Fruit fly (Drosophila melanogaster) S2 (cell line): Measurements from ENCODE around the gene teq.

Experiments used
- CG8478 ChIP-seq: fragments of >200 bp; optimal IDR thresholded peaks from 2 replicates; lab custom pipeline; 2018
- CTCF ChIP-seq, 2 experiments: fragments of >200 bp; optimal IDR thresholded peaks; 2 replicates each; lab custom pipeline; 2018

DNA sequence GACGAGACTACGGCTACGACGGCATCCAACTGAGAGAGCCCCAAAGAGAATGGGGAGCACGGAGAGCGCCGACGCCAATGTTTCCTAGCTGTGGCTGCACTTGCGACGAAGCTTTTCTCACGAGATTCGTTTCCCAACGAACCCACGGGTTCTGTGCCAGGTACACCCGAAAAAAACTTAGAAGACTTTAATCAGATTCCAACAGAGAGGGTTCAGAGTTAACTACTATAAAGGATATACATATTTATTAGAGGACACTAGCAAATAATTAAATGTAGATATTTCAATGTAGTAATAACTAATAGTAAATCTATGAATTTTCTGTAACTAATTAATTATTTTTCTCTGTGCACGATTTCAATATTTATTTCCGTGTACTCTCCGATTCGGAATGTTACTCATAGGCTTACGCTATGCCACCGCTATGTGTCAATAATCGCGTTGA is 8.4 kb upstream of the teq start, which contains the start of gene Argk1:
- TF ChIP-seq CG8478 (no peak), CTCF (optimal IDR thresholded peaks at IDR 0.05; lab: Kevin White, UChicago) (no peak)
